Worm (Caenorhabditis elegans): Measurements from ENCODE around the gene F23H12.5.

Gene F23H12.5

ce11 chrV:12344845-12345244 lies 13.6 kb upstream of the F23H12.5 start, which contains the start of gene F23H12.3:
Gene F23H12.3, plus strand, starts transcription at chrV:12345145.
- TF ChIP-seq pha-4 (tag; optimal IDR thresholded peaks at IDR 0.05) = peak; percentile 32
- no peak for TF ChIP-seq nhr-67 (tag; optimal IDR thresholded peaks at IDR 0.05)
- TF ChIP-seq nhr-76 (tag; optimal IDR thresholded peaks at IDR 0.05) = no peak

DNA sequence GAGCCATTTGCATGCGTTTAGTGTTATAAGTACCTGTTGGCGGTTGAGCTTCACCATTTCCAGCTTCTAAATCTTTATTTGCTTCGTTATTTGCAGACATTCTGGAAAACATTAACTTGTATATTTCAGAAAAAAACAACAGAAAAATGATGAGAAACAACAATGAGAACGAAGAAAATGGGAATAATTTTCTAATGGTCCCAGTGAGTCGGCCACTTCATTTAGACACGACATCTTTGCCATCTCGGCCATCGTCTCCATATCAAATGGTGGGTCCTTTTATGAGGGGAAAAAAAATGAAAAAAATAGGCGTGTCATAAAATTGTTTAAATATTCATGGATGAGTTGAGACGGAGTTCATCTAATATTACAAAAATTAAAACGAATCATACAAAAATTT lies 12.6 kb upstream of the F23H12.5 start, which contains the start of gene snb-2:
TSS of gene snb-2 (minus strand) at position 101 of the 400 bp plus-strand sequence.
- TF ChIP-seq nhr-23 (tag; optimal IDR thresholded peaks at IDR 0.05) (no peak), lin-39 (tag; optimal IDR thresholded peaks at IDR 0.05) (no peak), unc-62 (GFP tag; optimal IDR thresholded peaks at IDR 0.05) (no peak), ceh-9 (tag; optimal IDR thresholded peaks at IDR 0.05) (no peak), egl-27 (tag; optimal IDR thresholded peaks at IDR 0.05) (no peak), ama-1 (optimal IDR thresholded peaks at IDR 0.05) (no peak), lsy-12 (tag; optimal IDR thresholded peaks at IDR 0.05) (no peak)

- TF ChIP-seq ZK546.5 (tag; optimal IDR thresholded peaks at IDR 0.05) (no peak), ceh-28 (tag; optimal IDR thresholded peaks at IDR 0.05) (peak; percentile 5), pqm-1 (tag; optimal IDR thresholded peaks at IDR 0.05) (no peak), fkh-10 (GFP tag; optimal IDR thresholded peaks at IDR 0.05) (no peak), unc-39 (tag; optimal IDR thresholded peaks at IDR 0.05) (no peak), zag-1 (tag; optimal IDR thresholded peaks at IDR 0.05) (no peak), egl-5 (tag; optimal IDR thresholded peaks at IDR 0.05) (no peak), pha-4 (tag; optimal IDR thresholded peaks at IDR 0.05) (peak; percentile 13), aly-2 (tag; optimal IDR thresholded peaks at IDR 0.05) (no peak), tbx-2 (tag; optimal IDR thresholded peaks at IDR 0.05) (no peak), ztf-11 (tag; optimal IDR thresholded peaks at IDR 0.05) (no peak), fkh-2 (tag; optimal IDR thresholded peaks at IDR 0.05) (no peak), nhr-11 (tag; optimal IDR thresholded peaks at IDR 0.05) (no peak), elt-2 (tag; optimal IDR thresholded peaks at IDR 0.05) (peak; percentile 49), sea-2 (GFP tag; optimal IDR thresholded peaks at IDR 0.05) (no peak), mml-1 (tag; optimal IDR thresholded peaks at IDR 0.05) (no peak), ceh-16 (tag; optimal IDR thresholded peaks at IDR 0.05) (no peak)
Observed at ce11 chrV:12347854-12348253, 10.6 kb upstream of the F23H12.5 start.

DNA sequence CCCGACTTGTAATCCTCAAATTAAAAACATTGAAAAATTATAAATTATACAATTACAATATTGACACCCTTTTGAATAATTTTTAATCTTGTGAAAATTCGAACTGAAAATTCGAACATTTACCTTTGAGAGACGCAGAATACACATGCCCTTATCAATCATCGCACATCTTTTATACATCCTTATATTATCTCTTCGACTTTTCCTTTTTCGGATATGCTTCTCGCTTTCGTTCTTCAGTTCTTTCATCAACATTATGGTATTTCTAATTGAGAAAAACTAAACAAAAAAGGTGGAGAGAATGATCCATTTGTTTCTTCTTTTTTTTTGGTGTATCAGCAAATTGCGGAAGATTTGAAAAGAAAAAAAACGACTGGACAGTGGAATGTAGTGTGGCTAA lies 9.1 kb upstream of the F23H12.5 start:
- TF ChIP-seq nhr-12 (tag; optimal IDR thresholded peaks at IDR 0.05) = no peak
- peak; percentile 19 for TF ChIP-seq nhr-23 (tag; optimal IDR thresholded peaks at IDR 0.05)

DNA sequence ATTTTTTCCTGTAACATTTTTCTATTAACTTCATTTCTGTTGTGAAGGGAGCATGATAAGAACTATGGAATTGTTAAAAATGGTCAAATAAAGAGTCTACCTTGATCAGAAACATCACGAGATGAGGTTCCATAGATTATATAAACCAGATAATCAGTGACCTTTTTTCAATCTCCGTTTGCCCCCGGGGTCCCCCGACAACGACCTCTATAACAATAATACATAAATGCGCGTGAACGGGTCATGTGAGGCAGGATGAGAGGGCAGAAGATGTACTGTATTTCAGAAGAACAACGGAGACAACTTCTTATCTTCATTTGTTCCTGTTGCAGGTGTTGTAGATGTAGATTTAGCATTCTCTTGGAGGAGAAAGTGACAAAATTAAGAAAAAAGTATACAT lies 6.6 kb upstream of the F23H12.5 start:
- TF ChIP-seq elt-1 (tag; optimal IDR thresholded peaks at IDR 0.05) (peak; percentile 78), unc-62 (GFP tag; optimal IDR thresholded peaks at IDR 0.05) (no peak), nhr-25 (tag; optimal IDR thresholded peaks at IDR 0.05) (peak; percentile 27)

- TF ChIP-seq egl-5 (tag; optimal IDR thresholded peaks at IDR 0.05) (no peak), daf-12 (tag; optimal IDR thresholded peaks at IDR 0.05) (no peak), nfya-1 (tag; optimal IDR thresholded peaks at IDR 0.05; ENCODE audit: insufficient read depth) (no peak), nhr-237 (tag; optimal IDR thresholded peaks at IDR 0.05) (no peak), ceh-28 (tag; optimal IDR thresholded peaks at IDR 0.05) (no peak), unc-62 (GFP tag; optimal IDR thresholded peaks at IDR 0.05) (no peak), pqm-1 (tag; optimal IDR thresholded peaks at IDR 0.05) (no peak), nhr-43 (tag; optimal IDR thresholded peaks at IDR 0.05; ENCODE audit: poor library complexity, severe bottlenecking) (no peak), pha-4 (tag; optimal IDR thresholded peaks at IDR 0.05) (no peak), jun-1 (tag; optimal IDR thresholded peaks at IDR 0.05) (no peak), egl-27 (tag; optimal IDR thresholded peaks at IDR 0.05) (no peak), nhr-76 (tag; optimal IDR thresholded peaks at IDR 0.05) (no peak), zag-1 (tag; optimal IDR thresholded peaks at IDR 0.05) (no peak), ceh-82 (tag; optimal IDR thresholded peaks at IDR 0.05) (no peak), elt-3 (tag; optimal IDR thresholded peaks at IDR 0.05) (no peak), tbx-2 (tag; optimal IDR thresholded peaks at IDR 0.05) (no peak), unc-39 (tag; optimal IDR thresholded peaks at IDR 0.05) (no peak)
Observed at ce11 chrV:12352445-12352844, 6.0 kb upstream of the F23H12.5 start, which contains the start of gene sqt-3. Gene sqt-3, plus strand, starts transcription at chrV:12352745.
